Fruit fly (Drosophila melanogaster): Measurements from ENCODE around the gene PolrMT.

The PolrMT gene

dm6 chr2L:1102349-1102748 lies 5.8 kb downstream of the PolrMT start, which contains the start of gene CG4629 (continued):
- TF ChIP-seq Ptx1 (GFP tag; IDR thresholded peaks at IDR 0.05) (no peak), CG9797 (GFP tag; optimal IDR thresholded peaks at IDR 0.05) (no peak), z (GFP tag; IDR thresholded peaks at IDR 0.05) (peak; percentile 96), NC2β (GFP tag; optimal IDR thresholded peaks at IDR 0.05) (no peak), CG12299 (tag; optimal IDR thresholded peaks at IDR 0.05) (no peak), CG16863 (GFP tag; optimal IDR thresholded peaks at IDR 0.05) (no peak), CG34422 (GFP tag; IDR thresholded peaks at IDR 0.05) (peak; percentile 55; the same call in 1 of the 3 replicates), tx (GFP tag; optimal IDR thresholded peaks at IDR 0.05) (no peak), Dll (GFP tag; IDR thresholded peaks at IDR 0.05; ENCODE audit: partially characterized antibody) (peak; percentile 19; the same call in 1 of the 4 replicates), Atf6 (GFP tag; IDR thresholded peaks at IDR 0.05) (no peak), ro (GFP tag; IDR thresholded peaks at IDR 0.05) (no peak), nau (GFP tag; optimal IDR thresholded peaks at IDR 0.05) (no peak), CG4854 (GFP tag; optimal IDR thresholded peaks at IDR 0.05) (no peak), CG14667 (GFP tag; IDR thresholded peaks at IDR 0.05) (no peak), CG13624 (GFP tag; optimal IDR thresholded peaks at IDR 0.05) (no peak), cato (GFP tag; optimal IDR thresholded peaks at IDR 0.05; ENCODE audit: borderline replicate concordance) (no peak), ac (GFP tag; optimal IDR thresholded peaks at IDR 0.05) (no peak), fd96Cb (tag; optimal IDR thresholded peaks at IDR 0.05) (no peak), ci (GFP tag; IDR thresholded peaks at IDR 0.05) (peak; percentile 52; the same call in 2 of the 3 replicates), gcm2 (GFP tag; optimal IDR thresholded peaks at IDR 0.05) (no peak), CG15073 (GFP tag; optimal IDR thresholded peaks at IDR 0.05) (no peak), sens-2 (GFP tag; IDR thresholded peaks at IDR 0.05) (no peak), CG18476 (GFP tag; optimal IDR thresholded peaks at IDR 0.05) (no peak), pb (GFP tag; optimal IDR thresholded peaks at IDR 0.05) (no peak), Oaz (GFP tag; IDR thresholded peaks at IDR 0.05) (no peak), wdn (GFP tag; IDR thresholded peaks at IDR 0.05) (no peak), sna (GFP tag; IDR thresholded peaks at IDR 0.05; ENCODE audit: partially characterized antibody) (peak; percentile 55; the same call in 1 of the 2 replicates), bigmax (GFP tag; optimal IDR thresholded peaks at IDR 0.05) (no peak), hkb (optimal IDR thresholded peaks at IDR 0.05) (no peak), hkb (GFP tag; IDR thresholded peaks at IDR 0.05) (peak; percentile 41; the same call in 1 of the 2 replicates), CG15514 (GFP tag; optimal IDR thresholded peaks at IDR 0.05) (no peak), Rfx (GFP tag; IDR thresholded peaks at IDR 0.05) (peak; percentile 39; the same call in 1 of the 2 replicates), CTCF (GFP tag; optimal IDR thresholded peaks at IDR 0.05) (no peak), HLH4C (GFP tag; IDR thresholded peaks at IDR 0.05; ENCODE audit: partially characterized antibody) (peak; percentile 49; the same call in 1 of the 3 replicates), maf-S (GFP tag; optimal IDR thresholded peaks at IDR 0.05) (no peak), Fer2 (tag; optimal IDR thresholded peaks at IDR 0.05) (no peak), Blimp-1 (GFP tag; optimal IDR thresholded peaks at IDR 0.05) (no peak), CG10209 (GFP tag; optimal IDR thresholded peaks at IDR 0.05) (no peak), sr (GFP tag; IDR thresholded peaks at IDR 0.05) (peak; percentile 97), ab (GFP tag; optimal IDR thresholded peaks at IDR 0.05) (no peak), Opbp (GFP tag; IDR thresholded peaks at IDR 0.05; ENCODE audit: partially characterized antibody) (no peak), stwl (tag; optimal IDR thresholded peaks at IDR 0.05) (no peak), Tbp (GFP tag; optimal IDR thresholded peaks at IDR 0.05) (no peak), croc (GFP tag; conservative IDR thresholded peaks at IDR 0.05) (no peak), Dad (GFP tag; optimal IDR thresholded peaks at IDR 0.05) (no peak), knrl (GFP tag; IDR thresholded peaks at IDR 0.05; ENCODE audit: partially characterized antibody) (no peak), Med (GFP tag) (peak; percentile 88), gsb (GFP tag; IDR thresholded peaks at IDR 0.05) (no peak), ATbp (GFP tag; optimal IDR thresholded peaks at IDR 0.05) (no peak), Bdp1 (GFP tag; optimal IDR thresholded peaks at IDR 0.05) (no peak), ranshi (GFP tag; IDR thresholded peaks at IDR 0.05) (no peak), chn (GFP tag; optimal IDR thresholded peaks at IDR 0.05) (no peak), gfzf (GFP tag; optimal IDR thresholded peaks at IDR 0.05) (no peak)
